Worm (Caenorhabditis elegans) whole organism, late embryonic: Measurements from ENCODE around the gene C53A5.11.

ENCODE experiments used
- K09A11.1 ChIP-seq: sonication (generic microtip); optimal IDR thresholded peaks from 2 replicates; lab custom pipeline; 2017; ENCODE audit warnings: antibody characterized with exemption, mild to moderate bottlenecking, missing genetic modification characterization, missing compliant biosample characterization; ENCODE audit not compliant: insufficient read depth
- T23F11.4 ChIP-seq: fragments of 200-800 bp; sonication (Bioruptor generic); optimal IDR thresholded peaks from 2 replicates; lab custom pipeline; 2018; ENCODE audit warnings: mild to moderate bottlenecking, missing genetic modification characterization, missing compliant biosample characterization
- Y22D7AL.16 ChIP-seq: sonication (generic microtip); optimal IDR thresholded peaks from 2 replicates; lab custom pipeline; 2016; ENCODE audit warnings: missing genetic modification characterization, missing compliant biosample characterization
- ama-1 ChIP-seq: fragments of 150-350 bp; optimal IDR thresholded peaks from 2 replicates; lab custom pipeline; 2014
- ceh-14 ChIP-seq: sonication (generic microtip); optimal IDR thresholded peaks from 2 replicates; lab custom pipeline; 2016; ENCODE audit warnings: missing genotype, missing genetic modification characterization, missing compliant biosample characterization
- ceh-19 ChIP-seq: fragments of 200-800 bp; sonication (Bioruptor generic); optimal IDR thresholded peaks from 2 replicates; lab custom pipeline; 2018; ENCODE audit warnings: mild to moderate bottlenecking, missing genetic modification characterization, missing compliant biosample characterization
- ceh-2 ChIP-seq: sonication (generic microtip); optimal IDR thresholded peaks from 2 replicates; lab custom pipeline; 2016; ENCODE audit warnings: missing genotype, missing genetic modification characterization, missing compliant biosample characterization
- ceh-30 ChIP-seq: fragments of 150-350 bp; optimal IDR thresholded peaks from 2 replicates; lab custom pipeline; 2014; ENCODE audit warnings: missing biosample characterization, missing genetic modification characterization
- ceh-45 ChIP-seq: fragments of 200-800 bp; sonication (Bioruptor generic); IDR thresholded peaks from 2 replicates; pipeline ENCODE4 v1.3.6; 2022; ENCODE audit warnings: missing genetic modification reagents, missing genetic modification characterization, missing compliant biosample characterization
- che-1 ChIP-seq: sonication (generic microtip); optimal IDR thresholded peaks from 2 replicates; lab custom pipeline; 2016; ENCODE audit warnings: mild to moderate bottlenecking, missing genetic modification characterization, missing compliant biosample characterization
- dve-1 ChIP-seq: sonication (generic microtip); optimal IDR thresholded peaks from 2 replicates; lab custom pipeline; 2017; ENCODE audit warnings: antibody characterized with exemption, mild to moderate bottlenecking, missing genetic modification characterization, missing compliant biosample characterization
- fax-1 ChIP-seq: sonication (generic microtip); optimal IDR thresholded peaks from 2 replicates; lab custom pipeline; 2016; ENCODE audit warnings: missing genotype, missing genetic modification characterization, missing compliant biosample characterization
- fkh-6 ChIP-seq: sonication (generic microtip); optimal IDR thresholded peaks from 2 replicates; lab custom pipeline; 2016; ENCODE audit warnings: missing genetic modification characterization, missing compliant biosample characterization
- gmeb-2 ChIP-seq: sonication (generic microtip); optimal IDR thresholded peaks from 2 replicates; lab custom pipeline; 2016; ENCODE audit warnings: missing genetic modification characterization, inconsistent platforms, missing compliant biosample characterization
- hlh-13 ChIP-seq: fragments of 200-800 bp; sonication (Bioruptor generic); optimal IDR thresholded peaks from 2 replicates; lab custom pipeline; 2018; ENCODE audit warnings: mild to moderate bottlenecking, missing genetic modification characterization, missing compliant biosample characterization
- hlh-30 ChIP-seq: sonication (generic microtip); optimal IDR thresholded peaks from 2 replicates; lab custom pipeline; 2017; ENCODE audit warnings: antibody characterized with exemption, missing genetic modification characterization, missing compliant biosample characterization; ENCODE audit not compliant: insufficient read depth
- hlh-6 ChIP-seq: sonication (generic microtip); optimal IDR thresholded peaks from 2 replicates; lab custom pipeline; 2016; ENCODE audit warnings: missing genotype, missing genetic modification characterization, missing compliant biosample characterization
- hlh-8 ChIP-seq: sonication (generic microtip); optimal IDR thresholded peaks from 2 replicates; lab custom pipeline; 2016; ENCODE audit warnings: missing genotype, missing genetic modification characterization, missing compliant biosample characterization
- lim-6 ChIP-seq: sonication (generic microtip); optimal IDR thresholded peaks from 2 replicates; lab custom pipeline; 2016; ENCODE audit warnings: missing genetic modification characterization, missing compliant biosample characterization
- lin-11 ChIP-seq: fragments of 200-800 bp; sonication (Bioruptor generic); optimal IDR thresholded peaks from 2 replicates; lab custom pipeline; 2018; ENCODE audit warnings: mild to moderate bottlenecking, missing genetic modification characterization, missing compliant biosample characterization
- nfya-1 ChIP-seq: sonication (generic microtip); optimal IDR thresholded peaks from 2 replicates; lab custom pipeline; 2017; ENCODE audit warnings: missing genetic modification characterization, mild to moderate bottlenecking, missing compliant biosample characterization, antibody characterized with exemption, moderate library complexity
- nhr-11 ChIP-seq: fragments of 150-350 bp; optimal IDR thresholded peaks from 2 replicates; lab custom pipeline; 2014; ENCODE audit warnings: missing biosample characterization, missing genetic modification characterization
- nhr-232 ChIP-seq: sonication (generic microtip); optimal IDR thresholded peaks from 2 replicates; lab custom pipeline; 2016; ENCODE audit warnings: missing genetic modification characterization, missing compliant biosample characterization
- odd-2 ChIP-seq: sonication (generic microtip); optimal IDR thresholded peaks from 2 replicates; lab custom pipeline; 2017; ENCODE audit warnings: antibody characterized with exemption, mild to moderate bottlenecking, missing genetic modification characterization, missing compliant biosample characterization
- pax-1 ChIP-seq: fragments of 150-350 bp; optimal IDR thresholded peaks from 2 replicates; lab custom pipeline; 2014; ENCODE audit warnings: missing biosample characterization, missing genetic modification characterization
- pha-2 ChIP-seq: sonication (generic microtip); optimal IDR thresholded peaks from 2 replicates; lab custom pipeline; 2017; ENCODE audit warnings: mild to moderate bottlenecking, missing genetic modification characterization, missing compliant biosample characterization
- pqm-1 ChIP-seq: sonication (generic microtip); optimal IDR thresholded peaks from 2 replicates; lab custom pipeline; 2016; ENCODE audit warnings: missing genetic modification characterization, missing compliant biosample characterization
- ref-2 ChIP-seq: sonication (generic microtip); optimal IDR thresholded peaks from 2 replicates; lab custom pipeline; 2016; ENCODE audit warnings: missing genetic modification characterization, missing compliant biosample characterization
- sox-2 ChIP-seq: fragments of 200-800 bp; sonication (Bioruptor generic); IDR thresholded peaks from 2 replicates; pipeline ENCODE4 v1.3.6; 2022; ENCODE audit warnings: missing genetic modification reagents, missing genetic modification characterization, missing compliant biosample characterization
- syd-9 ChIP-seq: sonication (generic microtip); optimal IDR thresholded peaks from 2 replicates; lab custom pipeline; 2016; ENCODE audit warnings: mild to moderate bottlenecking, missing genetic modification characterization, moderate library complexity, missing compliant biosample characterization
- tbx-2 ChIP-seq: sonication (generic microtip); optimal IDR thresholded peaks from 2 replicates; lab custom pipeline; 2016; ENCODE audit warnings: missing genetic modification characterization, missing compliant biosample characterization
- ttx-3 ChIP-seq: sonication (generic microtip); optimal IDR thresholded peaks from 2 replicates; lab custom pipeline; 2016; ENCODE audit warnings: missing genetic modification reagents, missing genetic modification characterization, missing compliant biosample characterization
- zip-5 ChIP-seq: sonication (generic microtip); optimal IDR thresholded peaks from 2 replicates; lab custom pipeline; 2016; ENCODE audit warnings: missing genetic modification characterization, missing compliant biosample characterization
- ztf-16 ChIP-seq: sonication (generic microtip); optimal IDR thresholded peaks from 2 replicates; lab custom pipeline; 2017; ENCODE audit warnings: missing genetic modification characterization, missing compliant biosample characterization

The C53A5.11 gene

DNA sequence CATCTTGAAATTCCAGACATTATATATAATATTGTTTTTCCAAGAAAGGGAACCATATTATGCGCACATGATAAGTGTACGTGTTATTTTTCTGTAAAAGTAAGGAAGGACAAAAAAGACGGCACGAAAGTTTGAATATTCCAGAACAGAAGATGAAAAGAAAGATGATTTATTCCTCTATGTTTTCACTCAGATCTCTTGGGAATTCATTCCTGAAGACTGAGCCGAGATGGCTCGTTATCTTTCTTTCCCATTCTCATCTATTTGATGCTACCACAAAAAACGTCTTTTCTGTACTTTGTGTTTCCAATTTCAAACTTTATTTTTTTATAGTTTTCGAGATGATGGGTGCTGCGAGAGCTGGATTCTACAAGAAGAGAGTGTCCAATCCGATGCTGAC lies 41.1 kb downstream of the C53A5.11 start:
- no peak for TF ChIP-seq zip-5 (tag; lab: Kevin White, UChicago)
- no peak for TF ChIP-seq ref-2 (tag; lab: Kevin White, UChicago)
- TF ChIP-seq syd-9 (tag; lab: Kevin White, UChicago): no peak
- TF ChIP-seq gmeb-2 (tag; lab: Kevin White, UChicago): no peak
- no peak for TF ChIP-seq ttx-3 (tag; lab: Kevin White, UChicago)
- no peak for TF ChIP-seq lim-6
- no peak for TF ChIP-seq nhr-232 (tag; lab: Kevin White, UChicago)
- no peak for TF ChIP-seq tbx-2 (tag; lab: Kevin White, UChicago)
- no peak for TF ChIP-seq pax-1 (tag; lab: Kevin White, UChicago)
- TF ChIP-seq ceh-14 (tag; lab: Kevin White, UChicago): no peak
- TF ChIP-seq ztf-16 (tag; lab: Kevin White, UChicago): no peak
- no peak for TF ChIP-seq ceh-30

DNA sequence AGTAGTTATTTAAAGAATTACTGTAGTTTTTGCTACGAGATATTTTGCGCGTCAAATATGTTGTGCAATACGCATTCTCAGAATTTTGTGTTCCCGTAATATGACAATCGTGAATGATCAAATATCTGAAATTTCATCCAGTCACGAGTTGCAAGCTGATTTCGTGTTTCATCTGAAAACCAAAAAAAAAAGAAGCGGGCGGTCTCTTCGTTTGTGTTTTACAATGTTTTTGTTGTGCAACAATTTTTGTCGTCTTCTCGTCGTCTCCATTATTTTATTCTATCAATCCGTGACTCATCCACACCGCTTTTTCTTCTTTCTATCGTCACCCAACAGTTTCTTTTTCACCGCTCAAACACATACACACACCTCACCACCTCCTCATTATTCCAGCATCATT lies 47.0 kb downstream of the C53A5.11 start, which contains the start of gene R11H6.4:
Gene R11H6.4 (plus strand): TSS at position 301 of the 400 bp plus-strand sequence.
- no peak for TF ChIP-seq ceh-2 (tag; lab: Kevin White, UChicago)
- TF ChIP-seq pha-2: no peak
- no peak for TF ChIP-seq T23F11.4 (GFP tag; lab: Kevin White, UChicago)
- TF ChIP-seq che-1 (tag; lab: Kevin White, UChicago): no peak
- TF ChIP-seq nhr-11: no peak
- TF ChIP-seq ttx-3 (tag; lab: Kevin White, UChicago): no peak
- no peak for TF ChIP-seq hlh-30 (tag; lab: Kevin White, UChicago)

DNA sequence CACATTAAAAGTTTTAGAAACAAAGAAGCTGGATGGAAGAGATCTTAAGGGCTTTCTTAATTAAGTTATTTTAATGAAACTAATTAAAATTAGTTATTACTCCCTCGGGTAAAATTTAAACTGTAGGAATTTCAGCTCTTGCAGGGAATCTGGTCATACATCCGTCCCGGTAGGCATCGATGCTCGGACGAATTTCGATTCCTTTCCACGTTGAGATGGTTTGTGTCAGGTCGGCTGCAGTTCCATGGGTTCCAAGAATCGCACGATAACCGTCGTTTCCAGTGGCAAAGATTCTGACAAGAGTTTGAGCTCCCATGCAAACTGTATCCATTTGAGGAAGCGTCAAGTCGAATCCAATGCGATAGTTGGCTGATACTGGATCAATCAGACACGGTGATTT lies 48.1 kb downstream of the C53A5.11 start:
- no peak for TF ChIP-seq fkh-6
- no peak for TF ChIP-seq ceh-19 (GFP tag; lab: Kevin White, UChicago)
- TF ChIP-seq odd-2: no peak
- no peak for TF ChIP-seq ceh-30
- TF ChIP-seq ceh-45 (GFP tag; lab: Robert Waterston, UW): no peak
- TF ChIP-seq K09A11.1 (tag; lab: Kevin White, UChicago): no peak
- no peak for TF ChIP-seq ama-1 (lab: Kevin White, UChicago)
- no peak for TF ChIP-seq dve-1 (tag; lab: Kevin White, UChicago)
- TF ChIP-seq hlh-8: no peak
- TF ChIP-seq, all 69 proteins: peak for 0

DNA sequence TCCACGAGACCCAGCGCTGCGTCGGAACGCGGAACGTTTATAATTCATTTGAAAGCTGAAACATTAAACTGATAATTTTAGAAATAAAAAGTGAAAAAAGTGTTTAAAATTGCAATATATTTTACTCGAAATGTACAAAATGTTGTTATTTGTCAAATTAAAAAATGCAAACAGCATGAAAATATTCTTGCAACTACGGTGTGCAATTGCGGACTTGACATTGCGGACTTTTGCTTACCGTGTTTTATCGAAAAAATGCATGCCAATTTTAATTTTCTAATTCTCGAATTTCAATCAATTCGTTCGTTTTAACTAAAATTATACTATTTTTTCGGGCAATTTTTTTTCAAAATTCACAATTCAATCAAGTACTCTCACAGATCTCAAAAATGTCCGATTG lies 49.5 kb downstream of the C53A5.11 start, which contains the start of the genes R11H6.5 and ccnk-1:
Gene R11H6.5 (minus strand): TSS at position 55 of the 400 bp plus-strand sequence.
Gene ccnk-1 (plus strand): TSS at position 381 of the 400 bp plus-strand sequence.
- TF ChIP-seq nfya-1 (tag; lab: Kevin White, UChicago): peak; percentile 71
- TF ChIP-seq ztf-16 (tag; lab: Kevin White, UChicago): no peak
- TF ChIP-seq ama-1 (lab: Kevin White, UChicago): no peak
- no peak for TF ChIP-seq fax-1 (tag; lab: Kevin White, UChicago)
- no peak for TF ChIP-seq Y22D7AL.16
- TF ChIP-seq tbx-2 (tag; lab: Kevin White, UChicago): peak; percentile 17
- no peak for TF ChIP-seq sox-2 (GFP tag; lab: Robert Waterston, UW)
- no peak for TF ChIP-seq hlh-13
- no peak for TF ChIP-seq hlh-6 (tag; lab: Kevin White, UChicago)
- no peak for TF ChIP-seq pqm-1 (tag; lab: Kevin White, UChicago)
- TF ChIP-seq zip-5 (tag; lab: Kevin White, UChicago): no peak
- TF ChIP-seq lin-11 (tag; lab: Kevin White, UChicago): no peak
- TF ChIP-seq, all 69 proteins: peak for 2
